Worm (Caenorhabditis elegans) whole organism, late embryonic: ENCODE results near the gene srv-19.

Source experiments
- C08G9.2 ChIP-seq: sonication (generic microtip); optimal IDR thresholded peaks from 2 replicates; lab custom pipeline; 2016; ENCODE audit warnings: mild to moderate bottlenecking, missing genetic modification characterization, moderate library complexity, missing compliant biosample characterization
- K02D7.2 ChIP-seq: sonication (generic microtip); optimal IDR thresholded peaks from 2 replicates; lab custom pipeline; 2017; ENCODE audit warnings: mild to moderate bottlenecking, missing genetic modification characterization, missing compliant biosample characterization
- Y22D7AL.16 ChIP-seq: sonication (generic microtip); optimal IDR thresholded peaks from 2 replicates; lab custom pipeline; 2016; ENCODE audit warnings: missing genetic modification characterization, missing compliant biosample characterization
- ahr-1 ChIP-seq: sonication (generic microtip); optimal IDR thresholded peaks from 2 replicates; lab custom pipeline; 2016; ENCODE audit warnings: missing genetic modification characterization, missing compliant biosample characterization
- ama-1 ChIP-seq: fragments of 150-350 bp; optimal IDR thresholded peaks from 2 replicates; lab custom pipeline; 2014
- ceh-14 ChIP-seq: sonication (generic microtip); optimal IDR thresholded peaks from 2 replicates; lab custom pipeline; 2016; ENCODE audit warnings: missing genotype, missing genetic modification characterization, missing compliant biosample characterization
- ceh-2 ChIP-seq: sonication (generic microtip); optimal IDR thresholded peaks from 2 replicates; lab custom pipeline; 2016; ENCODE audit warnings: missing genotype, missing genetic modification characterization, missing compliant biosample characterization
- ets-4 ChIP-seq: sonication (generic microtip); optimal IDR thresholded peaks from 2 replicates; lab custom pipeline; 2016; ENCODE audit warnings: missing genetic modification characterization, missing compliant biosample characterization
- lin-11 ChIP-seq: fragments of 200-800 bp; sonication (Bioruptor generic); optimal IDR thresholded peaks from 2 replicates; lab custom pipeline; 2018; ENCODE audit warnings: mild to moderate bottlenecking, missing genetic modification characterization, missing compliant biosample characterization
- madf-2 ChIP-seq: sonication (generic microtip); optimal IDR thresholded peaks from 2 replicates; lab custom pipeline; 2017; ENCODE audit warnings: missing genetic modification characterization, missing compliant biosample characterization
- nhr-11 ChIP-seq: fragments of 150-350 bp; optimal IDR thresholded peaks from 2 replicates; lab custom pipeline; 2014; ENCODE audit warnings: missing biosample characterization, missing genetic modification characterization
- pqm-1 ChIP-seq: sonication (generic microtip); optimal IDR thresholded peaks from 2 replicates; lab custom pipeline; 2016; ENCODE audit warnings: missing genetic modification characterization, missing compliant biosample characterization
- tbx-7 ChIP-seq: sonication (generic microtip); optimal IDR thresholded peaks from 2 replicates; lab custom pipeline; 2016; ENCODE audit warnings: missing genotype, missing genetic modification characterization, missing compliant biosample characterization
- unc-42 ChIP-seq: sonication (generic microtip); optimal IDR thresholded peaks from 2 replicates; lab custom pipeline; 2016; ENCODE audit warnings: missing genotype, missing genetic modification characterization, missing compliant biosample characterization

- TF ChIP-seq nhr-11 (no peak), ahr-1 (no peak), ceh-2 (tag; lab: Kevin White, UChicago) (no peak), C08G9.2 (tag; lab: Kevin White, UChicago) (no peak), ets-4 (tag; lab: Kevin White, UChicago) (no peak), pqm-1 (no peak), ama-1 (no peak), lin-11 (tag; lab: Kevin White, UChicago) (no peak), tbx-7 (tag; lab: Kevin White, UChicago) (no peak), madf-2 (tag; lab: Kevin White, UChicago) (no peak), K02D7.2 (tag; lab: Kevin White, UChicago) (no peak), unc-42 (tag; lab: Kevin White, UChicago) (no peak), Y22D7AL.16 (tag; lab: Kevin White, UChicago) (no peak), ceh-14 (tag; lab: Kevin White, UChicago) (no peak)
Observed at ce11 chrIV:5869354-5869753, 4.4 kb downstream of the srv-19 start.
